Worm (Caenorhabditis elegans): ENCODE measurements around the gene sre-29.

sre-29 gene

ce11 chrII:12393690-12394089, 8.0 kb downstream of the sre-29 start, which contains the start of gene Y57A10B.7:
Gene Y57A10B.7 (minus strand): TSS chrII:12393790.
- TF ChIP-seq drap-1 (GFP tag; optimal IDR thresholded peaks at IDR 0.05) (no peak), lin-32 (GFP tag; optimal IDR thresholded peaks at IDR 0.05) (no peak), sptf-1 (tag; optimal IDR thresholded peaks at IDR 0.05) (no peak)

ce11 chrII:12389783-12390182, 11.9 kb downstream of the sre-29 start, which contains the start of gene Y57A10B.6:
Gene Y57A10B.6 (plus strand): TSS chrII:12390083.
- TF ChIP-seq ceh-39 (tag; optimal IDR thresholded peaks at IDR 0.05): no peak
- no peak for TF ChIP-seq unc-62 (GFP tag; optimal IDR thresholded peaks at IDR 0.05)

ce11 chrII:12387980-12388379, 13.7 kb downstream of the sre-29 start, which contains the start of gene sre-41:
Gene sre-41 (plus strand): TSS chrII:12388280.
- TF ChIP-seq elt-1 (tag; optimal IDR thresholded peaks at IDR 0.05; ENCODE audit: borderline replicate concordance, insufficient read depth): no peak
- TF ChIP-seq unc-62 (GFP tag; optimal IDR thresholded peaks at IDR 0.05): no peak
- no peak for TF ChIP-seq ham-2 (GFP tag; optimal IDR thresholded peaks at IDR 0.05)
- no peak for TF ChIP-seq tbx-8 (GFP tag; optimal IDR thresholded peaks at IDR 0.05)

- TF ChIP-seq lin-32 (GFP tag; optimal IDR thresholded peaks at IDR 0.05) (no peak), zip-8 (tag; optimal IDR thresholded peaks at IDR 0.05) (no peak), nhr-12 (tag; optimal IDR thresholded peaks at IDR 0.05) (no peak), unc-120 (tag; optimal IDR thresholded peaks at IDR 0.05; ENCODE audit: poor library complexity, severe bottlenecking) (no peak), nhr-28 (tag; optimal IDR thresholded peaks at IDR 0.05) (no peak), elt-1 (tag; optimal IDR thresholded peaks at IDR 0.05; ENCODE audit: borderline replicate concordance, insufficient read depth) (no peak), snpc-4 (tag; optimal IDR thresholded peaks at IDR 0.05) (no peak), sem-2 (GFP tag; optimal IDR thresholded peaks at IDR 0.05) (no peak), ham-2 (GFP tag; optimal IDR thresholded peaks at IDR 0.05) (no peak), hlh-1 (tag; optimal IDR thresholded peaks at IDR 0.05) (no peak), M03D4.4 (tag; optimal IDR thresholded peaks at IDR 0.05) (no peak), mab-5 (tag; optimal IDR thresholded peaks at IDR 0.05) (no peak), ceh-83 (GFP tag; optimal IDR thresholded peaks at IDR 0.05) (no peak)
Measured at ce11 chrII:12387487-12387886, 14.2 kb downstream of the sre-29 start.

ce11 chrII:12386781-12387180, 14.9 kb downstream of the sre-29 start, which contains the start of gene sre-42:
Gene sre-42 (minus strand): TSS chrII:12386881.
- TF ChIP-seq lsy-2 (tag; optimal IDR thresholded peaks at IDR 0.05): no peak
- no peak for TF ChIP-seq blmp-1 (tag; optimal IDR thresholded peaks at IDR 0.05)
- TF ChIP-seq flh-1 (GFP tag; optimal IDR thresholded peaks at IDR 0.05): no peak
- no peak for TF ChIP-seq elt-3 (tag; optimal IDR thresholded peaks at IDR 0.05)
- TF ChIP-seq nhr-76 (tag; optimal IDR thresholded peaks at IDR 0.05): no peak
- TF ChIP-seq hlh-1 (tag; optimal IDR thresholded peaks at IDR 0.05): no peak
- no peak for TF ChIP-seq ces-1 (GFP tag; optimal IDR thresholded peaks at IDR 0.05)
- no peak for TF ChIP-seq nhr-12 (tag; optimal IDR thresholded peaks at IDR 0.05)
- no peak for TF ChIP-seq lin-32 (GFP tag; optimal IDR thresholded peaks at IDR 0.05)
- TF ChIP-seq bed-3 (GFP tag; optimal IDR thresholded peaks at IDR 0.05): no peak
- no peak for TF ChIP-seq unc-62 (GFP tag; optimal IDR thresholded peaks at IDR 0.05)
- no peak for TF ChIP-seq M03D4.4 (tag; optimal IDR thresholded peaks at IDR 0.05)
- TF ChIP-seq sptf-1 (tag; optimal IDR thresholded peaks at IDR 0.05): no peak
- TF ChIP-seq ceh-83 (GFP tag; optimal IDR thresholded peaks at IDR 0.05): no peak
- no peak for TF ChIP-seq drap-1 (GFP tag; optimal IDR thresholded peaks at IDR 0.05)

ce11 chrII:12385815-12386214, 15.9 kb downstream of the sre-29 start:
- TF ChIP-seq bed-3 (GFP tag; optimal IDR thresholded peaks at IDR 0.05): no peak
- no peak for TF ChIP-seq ceh-39 (tag; optimal IDR thresholded peaks at IDR 0.05)
- no peak for TF ChIP-seq ceh-43 (GFP tag; optimal IDR thresholded peaks at IDR 0.05)
- TF ChIP-seq pha-4 (tag; optimal IDR thresholded peaks at IDR 0.05): no peak
